Worm (Caenorhabditis elegans) whole organism, young adult: Measurements from ENCODE around the gene C35B1.9.

ENCODE experiments used
- B0019.2 ChIP-seq: fragments of 200-800 bp; sonication (Bioruptor generic); conservative IDR thresholded peaks from 2 replicates; pipeline ENCODE4 v1.3.6; 2022; ENCODE audit warnings: missing genetic modification reagents, missing genetic modification characterization, missing compliant biosample characterization
- F10E7.11 ChIP-seq: sonication (generic microtip); optimal IDR thresholded peaks from 2 replicates; lab custom pipeline; 2017; ENCODE audit warnings: mild to moderate bottlenecking, missing genetic modification characterization, moderate library complexity, missing compliant biosample characterization
- F23B12.7 ChIP-seq: sonication (generic microtip); optimal IDR thresholded peaks from 2 replicates; lab custom pipeline; 2017; ENCODE audit warnings: missing genetic modification characterization, mild to moderate bottlenecking, missing compliant biosample characterization, antibody characterized with exemption, moderate library complexity; ENCODE audit not compliant: insufficient read depth
- F33H1.4 ChIP-seq: fragments of 200-800 bp; sonication (Bioruptor generic); IDR thresholded peaks from 2 replicates; pipeline ENCODE4 v1.3.6; 2022; ENCODE audit warnings: missing genetic modification reagents, missing genetic modification characterization, missing compliant biosample characterization
- F49E8.2 ChIP-seq: sonication (generic microtip); optimal IDR thresholded peaks from 3 replicates; lab custom pipeline; 2017; ENCODE audit warnings: missing genetic modification characterization, mild to moderate bottlenecking, missing compliant biosample characterization, antibody characterized with exemption, moderate library complexity; ENCODE audit not compliant: insufficient read depth
- F55B11.4 ChIP-seq: sonication (generic microtip); optimal IDR thresholded peaks from 2 replicates; lab custom pipeline; 2016; ENCODE audit warnings: missing compliant biosample characterization, missing genetic modification characterization, borderline replicate concordance; ENCODE audit not compliant: insufficient read depth
- F57A8.1 ChIP-seq: fragments of 200-800 bp; sonication (Bioruptor generic); optimal IDR thresholded peaks from 2 replicates; lab custom pipeline; 2018; ENCODE audit warnings: mild to moderate bottlenecking, missing genetic modification characterization, moderate library complexity, missing compliant biosample characterization
- F57C9.4 ChIP-seq: sonication (generic microtip); optimal IDR thresholded peaks from 2 replicates; lab custom pipeline; 2017; ENCODE audit warnings: mild to moderate bottlenecking, missing genetic modification characterization, missing compliant biosample characterization
- K12H6.12 ChIP-seq: fragments of 200-800 bp; sonication (Bioruptor generic); optimal IDR thresholded peaks from 2 replicates; lab custom pipeline; 2018; ENCODE audit warnings: mild to moderate bottlenecking, missing genetic modification characterization, missing compliant biosample characterization
- T07F8.4 ChIP-seq: sonication (generic microtip); optimal IDR thresholded peaks from 2 replicates; lab custom pipeline; 2016; ENCODE audit warnings: mild to moderate bottlenecking, missing genetic modification characterization, moderate library complexity, missing compliant biosample characterization
- T26A5.8 ChIP-seq: sonication (generic microtip); optimal IDR thresholded peaks from 2 replicates; lab custom pipeline; 2016; ENCODE audit warnings: missing genetic modification characterization, missing compliant biosample characterization
- Y95B8A.8 ChIP-seq: fragments of 200-800 bp; sonication (Bioruptor generic); IDR thresholded peaks from 2 replicates; pipeline ENCODE4 v1.3.6; 2022; ENCODE audit warnings: missing genetic modification reagents, missing genetic modification characterization, missing compliant biosample characterization
- aptf-3 ChIP-seq: fragments of 200-800 bp; sonication (Bioruptor generic); IDR thresholded peaks from 2 replicates; pipeline ENCODE4 v1.3.6; 2022; ENCODE audit warnings: missing genetic modification characterization, missing compliant biosample characterization
- athp-1 ChIP-seq: sonication (generic microtip); optimal IDR thresholded peaks from 2 replicates; lab custom pipeline; 2017; ENCODE audit warnings: mild to moderate bottlenecking, missing genetic modification characterization, missing compliant biosample characterization
- cebp-2 ChIP-seq: fragments of 200-800 bp; sonication (Bioruptor generic); IDR thresholded peaks from 2 replicates; pipeline ENCODE4 v1.3.6; 2022; ENCODE audit warnings: missing genetic modification characterization, missing compliant biosample characterization
- ceh-100 ChIP-seq: fragments of 200-800 bp; sonication (Bioruptor generic); IDR thresholded peaks from 2 replicates; pipeline ENCODE4 v1.3.6; 2022; ENCODE audit warnings: missing genetic modification reagents, missing genetic modification characterization, missing compliant biosample characterization
- ceh-58 ChIP-seq: fragments of 200-800 bp; sonication (Bioruptor generic); IDR thresholded peaks from 2 replicates; pipeline ENCODE4 v1.3.6; 2022; ENCODE audit warnings: missing genetic modification characterization, missing compliant biosample characterization
- ceh-91 ChIP-seq: fragments of 200-800 bp; sonication (Bioruptor generic); IDR thresholded peaks from 2 replicates; pipeline ENCODE4 v1.3.6; 2022; ENCODE audit warnings: missing genetic modification reagents, missing genetic modification characterization, missing compliant biosample characterization
- chd-7 ChIP-seq: sonication (generic microtip); optimal IDR thresholded peaks from 2 replicates; lab custom pipeline; 2016; ENCODE audit warnings: mild to moderate bottlenecking, missing genetic modification characterization, moderate library complexity, missing compliant biosample characterization
- dpl-1 ChIP-seq: fragments of 150-350 bp; optimal IDR thresholded peaks from 2 replicates; lab custom pipeline; 2014; ENCODE audit warnings: missing biosample characterization, missing genetic modification reagents, missing genetic modification characterization
- efl-1 ChIP-seq: fragments of 150-350 bp; optimal IDR thresholded peaks from 2 replicates; lab custom pipeline; 2014; ENCODE audit warnings: missing biosample characterization, missing genetic modification reagents, missing genetic modification characterization
- egl-18 ChIP-seq: fragments of 200-800 bp; sonication (Bioruptor generic); IDR thresholded peaks from 2 replicates; pipeline ENCODE4 v1.3.6; 2022; ENCODE audit warnings: missing genetic modification reagents, missing genetic modification characterization, missing compliant biosample characterization
- ekl-4 ChIP-seq: fragments of 200-800 bp; sonication (Bioruptor generic); IDR thresholded peaks from 2 replicates; pipeline ENCODE4 v1.3.6; 2022; ENCODE audit warnings: missing genetic modification reagents, missing genetic modification characterization, missing compliant biosample characterization
- gei-17 ChIP-seq: fragments of 200-800 bp; sonication (Bioruptor generic); optimal IDR thresholded peaks from 2 replicates; lab custom pipeline; 2018; ENCODE audit warnings: mild to moderate bottlenecking, missing genetic modification characterization, missing compliant biosample characterization
- hlh-12 ChIP-seq: sonication (generic microtip); optimal IDR thresholded peaks from 2 replicates; lab custom pipeline; 2016; ENCODE audit warnings: missing genetic modification characterization, missing compliant biosample characterization
- hmg-20 ChIP-seq: fragments of 200-800 bp; sonication (Bioruptor generic); IDR thresholded peaks from 2 replicates; pipeline ENCODE4 v1.3.6; 2022; ENCODE audit warnings: missing genetic modification reagents, missing genetic modification characterization, missing compliant biosample characterization
- hrde-1 ChIP-seq: sonication (generic microtip); optimal IDR thresholded peaks from 2 replicates; lab custom pipeline; 2016; ENCODE audit warnings: missing genetic modification characterization, mild to moderate bottlenecking, missing compliant biosample characterization, moderate library complexity, missing genotype, missing genetic modification reagents, borderline replicate concordance
- lsl-1 ChIP-seq: fragments of 200-800 bp; sonication (Bioruptor generic); optimal IDR thresholded peaks from 2 replicates; lab custom pipeline; 2018; ENCODE audit warnings: mild to moderate bottlenecking, missing genetic modification characterization, moderate library complexity, missing compliant biosample characterization
- madf-8 ChIP-seq: fragments of 200-800 bp; sonication (Bioruptor generic); conservative IDR thresholded peaks from 2 replicates; pipeline ENCODE4 v1.3.6; 2022; ENCODE audit warnings: missing genetic modification reagents, missing genetic modification characterization, missing compliant biosample characterization
- mes-4 ChIP-seq: sonication (generic microtip); optimal IDR thresholded peaks from 2 replicates; lab custom pipeline; 2016; ENCODE audit warnings: missing genotype, missing genetic modification characterization, missing compliant biosample characterization
- nhr-120 ChIP-seq: fragments of 200-800 bp; sonication (Bioruptor generic); IDR thresholded peaks from 2 replicates; pipeline ENCODE4 v1.3.6; 2022; ENCODE audit warnings: missing genetic modification characterization, missing compliant biosample characterization
- nhr-179 ChIP-seq: sonication (generic microtip); optimal IDR thresholded peaks from 2 replicates; lab custom pipeline; 2016; ENCODE audit warnings: mild to moderate bottlenecking, missing genetic modification characterization, missing compliant biosample characterization
- nhr-27 ChIP-seq: fragments of 200-800 bp; sonication (Bioruptor generic); optimal IDR thresholded peaks from 2 replicates; lab custom pipeline; 2018; ENCODE audit warnings: mild to moderate bottlenecking, missing genetic modification characterization, moderate library complexity, missing compliant biosample characterization
- nhr-80 ChIP-seq: sonication (generic microtip); optimal IDR thresholded peaks from 2 replicates; lab custom pipeline; 2016; ENCODE audit warnings: missing genetic modification characterization, missing compliant biosample characterization
- rpc-1 ChIP-seq, 2 experiments: fragments of 150-350 bp in 1 of 2; sonication (generic microtip) in 1 of 2; optimal IDR thresholded peaks; 2 replicates each; lab custom pipeline; 2014 to 2018; ENCODE audit warnings: missing biosample characterization in 1 of 2, missing genetic modification characterization in 1 of 2, missing genetic modification reagents in 1 of 2, missing genotype in 1 of 2
- sdz-38 ChIP-seq: sonication (generic microtip); optimal IDR thresholded peaks from 2 replicates; lab custom pipeline; 2016; ENCODE audit warnings: missing genotype, missing genetic modification characterization, missing compliant biosample characterization
- sea-2 ChIP-seq: fragments of 200-800 bp; sonication (Bioruptor generic); IDR thresholded peaks from 2 replicates; pipeline ENCODE4 v1.3.6; 2022; ENCODE audit warnings: missing genetic modification characterization, missing compliant biosample characterization
- snpc-1.1 ChIP-seq: sonication (generic microtip); optimal IDR thresholded peaks from 2 replicates; lab custom pipeline; 2017; ENCODE audit warnings: missing genetic modification characterization, mild to moderate bottlenecking, missing compliant biosample characterization, antibody characterized with exemption, moderate library complexity, missing genotype, missing genetic modification reagents; ENCODE audit not compliant: insufficient read depth
- tlf-1 ChIP-seq: fragments of 200-800 bp; sonication (Bioruptor generic); optimal IDR thresholded peaks from 2 replicates; lab custom pipeline; 2018; ENCODE audit warnings: mild to moderate bottlenecking, missing genetic modification characterization, missing compliant biosample characterization
- unc-130 ChIP-seq: sonication (generic microtip); optimal IDR thresholded peaks from 2 replicates; lab custom pipeline; 2016; ENCODE audit warnings: missing genetic modification reagents, missing genetic modification characterization, missing compliant biosample characterization
- ztf-18 ChIP-seq: sonication (generic microtip); optimal IDR thresholded peaks from 2 replicates; lab custom pipeline; 2016; ENCODE audit warnings: missing genotype, mild to moderate bottlenecking, missing genetic modification characterization, missing compliant biosample characterization
- ztf-22 ChIP-seq: fragments of 200-800 bp; sonication (Bioruptor generic); optimal IDR thresholded peaks from 2 replicates; lab custom pipeline; 2018; ENCODE audit warnings: mild to moderate bottlenecking, missing genetic modification characterization, moderate library complexity, missing compliant biosample characterization
- ztf-26 ChIP-seq: sonication (generic microtip); optimal IDR thresholded peaks from 2 replicates; lab custom pipeline; 2017; ENCODE audit warnings: missing genetic modification characterization, missing compliant biosample characterization

C35B1.9 gene

ce11 chrIV:4053405-4053804 lies 27.3 kb downstream of the C35B1.9 start:
- TF ChIP-seq nhr-80 (tag; lab: Kevin White, UChicago) (peak; percentile 11), rpc-1 (optimal IDR thresholded peaks at IDR 0.05; lab: Kevin White, UChicago) (no peak), rpc-1 (tag; optimal IDR thresholded peaks at IDR 0.05; lab: Kevin White, UChicago) (no peak), ceh-91 (no peak), tlf-1 (GFP tag; lab: Kevin White, UChicago) (no peak)

- TF ChIP-seq F10E7.11 (tag; lab: Kevin White, UChicago) (no peak), mes-4 (tag; lab: Kevin White, UChicago) (no peak), ztf-18 (tag; lab: Kevin White, UChicago) (no peak), T07F8.4 (no peak), ztf-26 (tag; lab: Kevin White, UChicago) (no peak), nhr-27 (tag; lab: Kevin White, UChicago) (no peak), chd-7 (no peak), T26A5.8 (tag; lab: Kevin White, UChicago) (no peak), nhr-179 (tag; lab: Kevin White, UChicago) (no peak), F49E8.2 (no peak), dpl-1 (no peak), K12H6.12 (no peak), F33H1.4 (no peak), egl-18 (no peak), ekl-4 (GFP tag; lab: Robert Waterston, UW) (no peak), F57A8.1 (no peak), ceh-100 (GFP tag; lab: Robert Waterston, UW) (no peak), nhr-120 (no peak), sdz-38 (tag; lab: Kevin White, UChicago) (no peak), Y95B8A.8 (GFP tag; lab: Robert Waterston, UW) (no peak)
Observed at ce11 chrIV:4052274-4052673, 28.5 kb downstream of the C35B1.9 start.

ce11 chrIV:4051539-4051938 lies 29.2 kb downstream of the C35B1.9 start, which contains the start of gene wrt-5:
Gene wrt-5 (minus strand): TSS chrIV:4051639.
- TF ChIP-seq ceh-58 (no peak), athp-1 (tag; lab: Kevin White, UChicago) (no peak), hmg-20 (GFP tag; lab: Robert Waterston, UW) (no peak), ztf-22 (GFP tag; lab: Kevin White, UChicago) (no peak)
- TF ChIP-seq, all 124 proteins: peak for 0

ce11 chrIV:4049398-4049998 lies 31.2 kb downstream of the C35B1.9 start, which contains the start of gene pcn-1:
Gene pcn-1 (minus strand): TSS chrIV:4049448.
- TF ChIP-seq ceh-100 (GFP tag; lab: Robert Waterston, UW) (peak; percentile 82), B0019.2 (GFP tag; lab: Robert Waterston, UW) (peak; percentile 87), dpl-1 (peak; percentile 99), lsl-1 (peak; percentile 92), ekl-4 (GFP tag; lab: Robert Waterston, UW) (peak; percentile 98), F10E7.11 (tag; lab: Kevin White, UChicago) (peak; percentile 62), sea-2 (GFP tag; lab: Robert Waterston, UW) (0 out of 2 replicates have a peak, but pooled peaks have one; percentile 36), Y95B8A.8 (GFP tag; lab: Robert Waterston, UW) (peak; percentile 92), hrde-1 (tag; lab: Kevin White, UChicago) (peak; percentile 86), cebp-2 (GFP tag; lab: Robert Waterston, UW) (no peak), K12H6.12 (peak; percentile 83), nhr-179 (tag; lab: Kevin White, UChicago) (no peak), madf-8 (peak; percentile 96), snpc-1.1 (tag; lab: Kevin White, UChicago) (peak; percentile 72), F55B11.4 (tag; lab: Kevin White, UChicago) (no peak), F57A8.1 (no peak), aptf-3 (GFP tag; lab: Robert Waterston, UW) (0 out of 2 replicates have a peak, but pooled peaks have one; percentile 36), ceh-91 (peak; percentile 96), efl-1 (GFP tag; lab: Kevin White, UChicago) (peak; percentile 98), T07F8.4 (no peak), gei-17 (GFP tag; lab: Kevin White, UChicago) (peak; percentile 85), unc-130 (GFP tag; lab: Kevin White, UChicago) (peak; percentile 87), hlh-12 (no peak), F57C9.4 (tag; lab: Kevin White, UChicago) (peak; percentile 89), F23B12.7 (tag; lab: Kevin White, UChicago) (peak; percentile 76)
